Worm (Caenorhabditis elegans): ENCODE data around the gene tsfm-1.

ce11 chrV:12269272-12269767, 2.0 kb downstream of the tsfm-1 start, which contains the start of gene twk-24:
- TF ChIP-seq sea-1 (GFP tag; conservative IDR thresholded peaks at IDR 0.05), result no peak
- no peak for TF ChIP-seq ama-1 (optimal IDR thresholded peaks at IDR 0.05)
- no peak for TF ChIP-seq hmg-4 (GFP tag; optimal IDR thresholded peaks at IDR 0.05)
- no peak for TF ChIP-seq ets-7 (tag; optimal IDR thresholded peaks at IDR 0.05)
- TF ChIP-seq flt-1 (GFP tag; IDR thresholded peaks at IDR 0.05), result no peak
- TF ChIP-seq F13C5.2 (tag; optimal IDR thresholded peaks at IDR 0.05), result no peak

All from whole organism, early embryonic.